Worm (Caenorhabditis elegans) whole organism, L1 larva: ENCODE data around the gene T19H5.7.
A peak's percentile ranks its signal among the peaks of the same experiment; 100 is the strongest.

ENCODE experiments used
- C04F5.9 ChIP-seq: sonication (generic microtip); optimal IDR thresholded peaks from 2 replicates; lab custom pipeline; 2016; ENCODE audit warnings: missing genetic modification characterization, missing compliant biosample characterization
- Y116A8C.19 ChIP-seq: sonication (generic microtip); optimal IDR thresholded peaks from 2 replicates; lab custom pipeline; 2016; ENCODE audit warnings: missing compliant biosample characterization, missing genetic modification characterization, borderline replicate concordance
- blmp-1 ChIP-seq: fragments of 150-350 bp; optimal IDR thresholded peaks from 2 replicates; lab custom pipeline; 2014; ENCODE audit warnings: missing biosample characterization, missing genetic modification characterization
- ceh-63 ChIP-seq: fragments of 200-800 bp; sonication (Bioruptor generic); optimal IDR thresholded peaks from 2 replicates; lab custom pipeline; 2018; ENCODE audit warnings: mild to moderate bottlenecking, missing genetic modification characterization, missing compliant biosample characterization
- ceh-82 ChIP-seq, 3 experiments: fragments of 150-350 bp in 1 of 3; sonication (generic microtip) in 2 of 3; optimal IDR thresholded peaks; 2 replicates each; lab custom pipeline; 2014 to 2017; ENCODE audit warnings: missing biosample characterization in 3 of 3, missing genetic modification characterization in 3 of 3
- ceh-88 ChIP-seq: fragments of 200-800 bp; sonication (Bioruptor generic); IDR thresholded peaks from 2 replicates; pipeline ENCODE4 v1.3.6; 2022; ENCODE audit warnings: missing genetic modification characterization, missing compliant biosample characterization
- ceh-90 ChIP-seq: sonication (generic microtip); optimal IDR thresholded peaks from 2 replicates; lab custom pipeline; 2016; ENCODE audit warnings: missing genetic modification characterization, missing compliant biosample characterization
- ces-1 ChIP-seq: fragments of 150-350 bp; optimal IDR thresholded peaks from 2 replicates; lab custom pipeline; 2014; ENCODE audit warnings: missing biosample characterization, missing genetic modification reagents, missing genetic modification characterization
- dpl-1 ChIP-seq, 3 experiments: fragments of 150-350 bp in 2 of 3; sonication (generic microtip) in 1 of 3; optimal IDR thresholded peaks; 2 replicates each; lab custom pipeline; 2014 to 2017; ENCODE audit warnings: missing biosample characterization in 3 of 3, missing genetic modification characterization in 3 of 3, missing genetic modification reagents in 3 of 3
- efl-1 ChIP-seq, 4 experiments: fragments of 150-350 bp; optimal IDR thresholded peaks in 3 of 4; peaks in 1 of 4; 1 replicate in 1 of 4; 2 replicates in 3 of 4; lab custom pipeline; 2014; ENCODE audit warnings: missing biosample characterization in 2 of 4, missing genetic modification characterization in 2 of 4, missing genetic modification reagents in 2 of 4
- elt-2 ChIP-seq: sonication (generic microtip); optimal IDR thresholded peaks from 2 replicates; lab custom pipeline; 2016; ENCODE audit warnings: missing genetic modification characterization, mild to moderate bottlenecking, inconsistent platforms, missing compliant biosample characterization, missing genetic modification reagents
- elt-3 ChIP-seq, 6 experiments: fragments of 150-350 bp in 1 of 6; sonication (generic microtip); optimal IDR thresholded peaks; 2 replicates each; lab custom pipeline; 2017 to 2018; ENCODE audit warnings: missing biosample characterization in 6 of 6, missing genetic modification characterization in 6 of 6, inconsistent platforms in 1 of 6
- fos-1 ChIP-seq: fragments of 150-350 bp; optimal IDR thresholded peaks from 2 replicates; lab custom pipeline; 2014; ENCODE audit warnings: missing biosample characterization, missing genetic modification characterization
- hlh-17 ChIP-seq: fragments of 200-800 bp; sonication (Bioruptor generic); optimal IDR thresholded peaks from 2 replicates; lab custom pipeline; 2018; ENCODE audit warnings: missing genetic modification characterization, mild to moderate bottlenecking, missing compliant biosample characterization, moderate library complexity, borderline replicate concordance
- hpl-2 ChIP-seq: fragments of 150-350 bp; optimal IDR thresholded peaks from 2 replicates; lab custom pipeline; 2014; ENCODE audit warnings: missing biosample characterization, missing genetic modification reagents, missing genetic modification characterization
- lin-14 ChIP-seq: fragments of 200-800 bp; sonication (Bioruptor generic); optimal IDR thresholded peaks from 2 replicates; lab custom pipeline; 2018; ENCODE audit warnings: mild to moderate bottlenecking, missing genetic modification characterization, moderate library complexity, missing compliant biosample characterization
- mef-2 ChIP-seq: fragments of 150-350 bp; optimal IDR thresholded peaks from 2 replicates; lab custom pipeline; 2014; ENCODE audit warnings: missing biosample characterization, missing genetic modification characterization
- mep-1 ChIP-seq: fragments of 150-350 bp; optimal IDR thresholded peaks from 2 replicates; lab custom pipeline; 2014; ENCODE audit warnings: missing biosample characterization, missing genetic modification characterization
- nhr-11 ChIP-seq: fragments of 150-350 bp; optimal IDR thresholded peaks from 2 replicates; lab custom pipeline; 2014; ENCODE audit warnings: missing biosample characterization, missing genetic modification characterization
- nhr-19 ChIP-seq: fragments of 200-800 bp; sonication (Bioruptor generic); conservative IDR thresholded peaks from 2 replicates; pipeline ENCODE4 v1.3.6; 2022; ENCODE audit warnings: missing genetic modification characterization, missing compliant biosample characterization
- nhr-20 ChIP-seq: sonication (generic microtip); optimal IDR thresholded peaks from 2 replicates; lab custom pipeline; 2016; ENCODE audit warnings: mild to moderate bottlenecking, missing genetic modification characterization, missing compliant biosample characterization
- nhr-237 ChIP-seq: fragments of 150-350 bp; optimal IDR thresholded peaks from 2 replicates; lab custom pipeline; 2014; ENCODE audit warnings: missing biosample characterization, missing genetic modification characterization
- nhr-47 ChIP-seq: sonication (generic microtip); optimal IDR thresholded peaks from 2 replicates; lab custom pipeline; 2016; ENCODE audit warnings: mild to moderate bottlenecking, missing genetic modification characterization, moderate library complexity, missing compliant biosample characterization
- nhr-71 ChIP-seq: sonication (generic microtip); optimal IDR thresholded peaks from 2 replicates; lab custom pipeline; 2016; ENCODE audit warnings: mild to moderate bottlenecking, missing genetic modification characterization, moderate library complexity, missing compliant biosample characterization
- nhr-76 ChIP-seq: sonication (generic microtip); optimal IDR thresholded peaks from 2 replicates; lab custom pipeline; 2017; ENCODE audit warnings: missing biosample characterization, missing genetic modification characterization
- nhr-85 ChIP-seq: sonication (generic microtip); peaks from one replicate; lab custom pipeline; 2016; ENCODE audit warnings: missing genetic modification characterization, inconsistent platforms, missing compliant biosample characterization
- pqm-1 ChIP-seq: sonication (generic microtip); optimal IDR thresholded peaks from 3 replicates; lab custom pipeline; 2017; ENCODE audit warnings: missing biosample characterization, missing genetic modification characterization
- skn-1 ChIP-seq: fragments of 150-350 bp; optimal IDR thresholded peaks from 2 replicates; lab custom pipeline; 2014; ENCODE audit warnings: missing biosample characterization, missing genetic modification characterization
- sptf-1 ChIP-seq: fragments of 150-350 bp; optimal IDR thresholded peaks from 2 replicates; lab custom pipeline; 2014; ENCODE audit warnings: missing biosample characterization, missing genetic modification characterization
- sup-37 ChIP-seq: fragments of 200-800 bp; sonication (Bioruptor generic); optimal IDR thresholded peaks from 2 replicates; lab custom pipeline; 2018; ENCODE audit warnings: mild to moderate bottlenecking, missing genetic modification characterization, missing compliant biosample characterization
- tbx-2 ChIP-seq: sonication (generic microtip); optimal IDR thresholded peaks from 2 replicates; lab custom pipeline; 2016; ENCODE audit warnings: missing genetic modification characterization, missing compliant biosample characterization
- unc-62 ChIP-seq: fragments of 150-350 bp; optimal IDR thresholded peaks from 2 replicates; lab custom pipeline; 2014; ENCODE audit warnings: missing biosample characterization, missing genetic modification reagents, missing genetic modification characterization
- unc-86 ChIP-seq: sonication (generic microtip); optimal IDR thresholded peaks from 2 replicates; lab custom pipeline; 2016; ENCODE audit warnings: missing genetic modification characterization, missing compliant biosample characterization
- vab-15 ChIP-seq: sonication (generic microtip); optimal IDR thresholded peaks from 2 replicates; lab custom pipeline; 2017; ENCODE audit warnings: missing genotype, mild to moderate bottlenecking, missing genetic modification characterization, missing compliant biosample characterization
- ztf-11 ChIP-seq, 2 experiments: sonication (generic microtip); optimal IDR thresholded peaks; 2 replicates each; lab custom pipeline; 2016 to 2017; ENCODE audit warnings: missing genetic modification characterization in 2 of 2, missing biosample characterization in 1 of 2, missing compliant biosample characterization in 1 of 2
- ztf-4 ChIP-seq: fragments of 150-350 bp; optimal IDR thresholded peaks from 2 replicates; lab custom pipeline; 2014; ENCODE audit warnings: missing biosample characterization, missing genetic modification characterization

T19H5.7 gene

ce11 chrII:9487337-9487950 is 7.5 kb upstream of the T19H5.7 start, which contains the start of gene T19H5.4 (continued):
- TF ChIP-seq unc-62 (GFP tag; lab: Kevin White, UChicago) (no peak), nhr-20 (tag; lab: Kevin White, UChicago) (peak; percentile 85), elt-3 (tag; optimal IDR thresholded peaks at IDR 0.05; lab: Kevin White, UChicago) (peak in 4 of 6 experiments; percentile 45 to 68 (median 60)), sptf-1 (tag; lab: Kevin White, UChicago) (no peak), unc-86 (tag; lab: Kevin White, UChicago) (no peak), hlh-17 (GFP tag; lab: Kevin White, UChicago) (no peak), mep-1 (tag; lab: Kevin White, UChicago) (no peak), nhr-19 (peak; percentile 61), ceh-82 (tag; optimal IDR thresholded peaks at IDR 0.05; lab: Kevin White, UChicago) (peak; percentile 3 to 16 (median 12))

- TF ChIP-seq nhr-71 (tag; lab: Kevin White, UChicago): peak; percentile 12
- peak; percentile 59 for TF ChIP-seq lin-14 (GFP tag; lab: Kevin White, UChicago)
- peak; percentile 45 for TF ChIP-seq blmp-1 (tag; lab: Kevin White, UChicago)
- TF ChIP-seq dpl-1 (GFP tag; optimal IDR thresholded peaks at IDR 0.05; lab: Kevin White, UChicago): no peak
- no peak for TF ChIP-seq nhr-76
- peak; percentile 22 for TF ChIP-seq tbx-2 (tag; lab: Kevin White, UChicago)
Observed at ce11 chrII:9485081-9485730, 5.3 kb upstream of the T19H5.7 start.

DNA sequence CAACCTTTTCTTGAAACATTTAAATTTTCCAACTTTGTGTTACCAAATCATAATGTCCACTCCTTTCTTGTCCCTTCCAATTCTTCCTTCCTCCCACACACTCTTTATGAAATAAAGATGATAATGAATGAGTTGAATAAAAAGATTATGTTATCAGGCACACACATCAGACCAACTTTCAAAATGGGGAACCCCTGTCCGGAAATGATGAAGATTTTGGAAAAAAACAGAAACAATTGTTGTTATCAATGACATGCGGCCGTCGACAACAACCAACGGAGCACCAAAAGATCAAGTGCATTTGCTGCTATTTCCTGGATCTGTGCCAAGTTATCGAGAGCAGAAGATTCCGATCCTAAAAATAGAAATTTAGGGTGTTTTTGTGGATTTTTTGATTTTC is 3.4 kb upstream of the T19H5.7 start:
- TF ChIP-seq ztf-11 (tag; optimal IDR thresholded peaks at IDR 0.05; lab: Kevin White, UChicago) (no peak), ceh-90 (tag; lab: Kevin White, UChicago) (no peak), ceh-63 (no peak), ztf-4 (no peak), nhr-11 (tag; lab: Kevin White, UChicago) (no peak), nhr-76 (no peak), elt-2 (peak; percentile 41), elt-3 (tag; optimal IDR thresholded peaks at IDR 0.05; lab: Kevin White, UChicago) (no peak), nhr-85 (tag; lab: Kevin White, UChicago) (no peak), ceh-88 (no peak), nhr-19 (no peak), mep-1 (tag; lab: Kevin White, UChicago) (no peak), mef-2 (tag; lab: Kevin White, UChicago) (no peak), efl-1 (optimal IDR thresholded peaks at IDR 0.05; lab: Kevin White, UChicago) (no peak), efl-1 (GFP tag; optimal IDR thresholded peaks at IDR 0.05 in 1 of 2; lab: Kevin White, UChicago) (peak in 1 of 2 experiments; percentile 33), nhr-47 (no peak)

- no peak for TF ChIP-seq nhr-237
- no peak for TF ChIP-seq ces-1 (GFP tag; lab: Kevin White, UChicago)
- no peak for TF ChIP-seq dpl-1 (GFP tag; optimal IDR thresholded peaks at IDR 0.05; lab: Kevin White, UChicago)
- no peak for TF ChIP-seq skn-1 (tag; lab: Kevin White, UChicago)
- TF ChIP-seq ceh-88: no peak
- TF ChIP-seq Y116A8C.19 (tag; lab: Kevin White, UChicago): no peak
- no peak for TF ChIP-seq blmp-1 (tag; lab: Kevin White, UChicago)
- TF ChIP-seq nhr-85 (tag; lab: Kevin White, UChicago): no peak
- no peak for TF ChIP-seq pqm-1 (tag; lab: Kevin White, UChicago)
- no peak for TF ChIP-seq sup-37
- no peak for TF ChIP-seq nhr-47
- TF ChIP-seq unc-62 (GFP tag; lab: Kevin White, UChicago): no peak
- no peak for TF ChIP-seq fos-1 (tag; lab: Kevin White, UChicago)
- TF ChIP-seq C04F5.9 (tag; lab: Kevin White, UChicago): no peak
- no peak for TF ChIP-seq vab-15 (tag; lab: Kevin White, UChicago)
- TF ChIP-seq ceh-90 (tag; lab: Kevin White, UChicago): no peak
- no peak for TF ChIP-seq hpl-2 (GFP tag; lab: Kevin White, UChicago)
- TF ChIP-seq mep-1 (tag; lab: Kevin White, UChicago): no peak
Observed at ce11 chrII:9482529-9482928, 2.6 kb upstream of the T19H5.7 start.
